Worm (Caenorhabditis elegans) whole organism, L4/young adult: ENCODE results near the gene clec-196.

Experiments used
- W03F9.2 ChIP-seq: fragments of 150-350 bp; optimal IDR thresholded peaks from 2 replicates; lab custom pipeline; 2014; ENCODE audit warnings: missing biosample characterization, missing genetic modification characterization
- dao-5 ChIP-seq: sonication (generic microtip); optimal IDR thresholded peaks from 2 replicates; lab custom pipeline; 2016; ENCODE audit warnings: missing genotype, missing genetic modification characterization, moderate library complexity, missing compliant biosample characterization
- him-1 ChIP-seq: sonication (generic microtip); optimal IDR thresholded peaks from 2 replicates; lab custom pipeline; 2016; ENCODE audit warnings: missing genotype, missing genetic modification reagents, missing genetic modification characterization, missing compliant biosample characterization

ce11 chrIV:17280441-17280939, 3.7 kb downstream of the clec-196 start:
- no peak for TF ChIP-seq him-1 (tag; lab: Kevin White, UChicago)
- TF ChIP-seq dao-5 (tag; lab: Kevin White, UChicago), result no peak
- TF ChIP-seq W03F9.2 (tag; lab: Kevin White, UChicago), result no peak
